Worm (Caenorhabditis elegans): Measurements from ENCODE around the gene Y43F8B.15.

Y43F8B.15 gene

ce11 chrV:19416475-19416874, 45.4 kb downstream of the Y43F8B.15 start, which contains the start of the genes C25F9.4 and C25F9.9:
Gene C25F9.4, minus strand, starts transcription at chrV:19416575.
Gene C25F9.9, plus strand, starts transcription at chrV:19416611.
- peak; percentile 59 for TF ChIP-seq fos-1 (tag; optimal IDR thresholded peaks at IDR 0.05)
- TF ChIP-seq nhr-10 (tag; optimal IDR thresholded peaks at IDR 0.05), result no peak

DNA sequence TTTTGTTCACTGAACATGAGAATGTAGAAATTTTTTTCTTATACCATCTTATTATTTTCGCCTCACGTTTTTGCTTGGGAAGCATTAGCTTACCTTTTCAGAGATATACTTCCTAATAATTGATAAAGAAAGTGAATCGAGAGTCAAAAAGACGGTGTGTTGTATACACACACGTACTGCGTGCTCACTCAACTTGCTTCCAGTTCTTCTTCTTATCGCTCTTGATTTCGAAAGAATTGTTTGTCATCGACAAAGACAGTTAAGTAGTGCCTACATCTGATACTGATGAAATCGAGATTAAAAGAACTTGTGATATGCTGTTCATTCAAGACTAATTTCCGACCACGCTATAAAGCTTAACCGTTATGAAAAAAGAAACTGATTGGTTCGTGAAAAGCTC, 51.3 kb downstream of the Y43F8B.15 start, which contains the start of gene C25F9.5:
TSS of gene C25F9.5 (minus strand) at position 195 of the 400 bp plus-strand sequence.
- TF ChIP-seq fos-1 (tag; optimal IDR thresholded peaks at IDR 0.05) (peak; percentile 83), unc-55 (GFP tag; optimal IDR thresholded peaks at IDR 0.05) (no peak)

All from whole organism, L2 larva.